Worm (Caenorhabditis elegans) whole organism, L4/young adult: Measurements from ENCODE around the gene nos-3.

Experiments
- W03F9.2 ChIP-seq: fragments of 150-350 bp; optimal IDR thresholded peaks from 2 replicates; lab custom pipeline; 2014; ENCODE audit warnings: missing biosample characterization, missing genetic modification characterization
- him-1 ChIP-seq: sonication (generic microtip); optimal IDR thresholded peaks from 2 replicates; lab custom pipeline; 2016; ENCODE audit warnings: missing genotype, missing genetic modification reagents, missing genetic modification characterization, missing compliant biosample characterization

- no peak for TF ChIP-seq W03F9.2 (tag; lab: Kevin White, UChicago)
- TF ChIP-seq him-1 (tag; lab: Kevin White, UChicago): no peak
These were observed 21.1 kb upstream of the nos-3 start for ce11 chrII:9725056-9725455.
